Fruit fly (Drosophila melanogaster) whole organism: ENCODE measurements around the gene laf.

Experiments used
- CG8478 ChIP-seq: fragments of >200 bp; optimal IDR thresholded peaks from 2 replicates; lab custom pipeline; 2018; ENCODE audit warnings: inconsistent platforms
- Dll ChIP-seq: fragments of >200 bp; optimal IDR thresholded peaks from 2 replicates; lab custom pipeline; 2017
- EcR ChIP-seq, 2 experiments: fragments of >200 bp; optimal IDR thresholded peaks; 2 replicates each; lab custom pipeline; 2017; ENCODE audit warnings: missing biosample characterization in 2 of 2, missing genetic modification characterization in 2 of 2, missing genetic modification reagents in 2 of 2
- pan ChIP-seq: fragments of >200 bp; optimal IDR thresholded peaks from 2 replicates; lab custom pipeline; 2017
- psq ChIP-seq: fragments of >200 bp; optimal IDR thresholded peaks from 2 replicates; lab custom pipeline; 2017
- usp ChIP-seq: fragments of >200 bp; optimal IDR thresholded peaks from 2 replicates; lab custom pipeline; 2017; ENCODE audit warnings: missing biosample characterization, missing genetic modification characterization, mixed read lengths

laf gene

dm6 chr3R:4845353-4845752, 33.0 kb downstream of the laf start:
- TF ChIP-seq psq (lab: Kevin White, UChicago) (no peak), pan (lab: Kevin White, UChicago) (no peak), Dll (lab: Kevin White, UChicago) (no peak), EcR (GFP tag; optimal IDR thresholded peaks at IDR 0.05; lab: Kevin White, UChicago) (no peak), usp (GFP tag; lab: Kevin White, UChicago) (no peak), CG8478 (lab: Kevin White, UChicago) (no peak)

DNA sequence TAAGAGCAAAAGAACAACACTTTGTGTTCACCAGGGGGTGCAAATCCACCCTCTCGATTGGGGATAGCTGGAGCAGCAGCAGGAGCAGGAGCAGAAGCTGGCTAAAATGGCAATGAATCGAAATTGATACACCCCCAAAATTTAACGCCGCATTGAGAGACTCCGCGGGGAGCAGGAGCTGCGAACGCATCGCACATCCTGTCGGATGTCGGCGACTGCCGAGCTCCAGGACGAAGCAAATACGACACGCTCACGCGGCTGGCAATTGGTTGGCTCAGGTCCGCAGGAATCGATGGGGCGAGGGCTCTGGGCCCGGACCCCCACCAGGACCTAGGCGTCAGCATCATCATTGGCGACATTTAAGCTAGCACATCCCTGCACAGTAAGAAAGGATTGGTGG, 35.4 kb downstream of the laf start:
- TF ChIP-seq Dll (lab: Kevin White, UChicago), result peak; percentile 5
- TF ChIP-seq CG8478 (lab: Kevin White, UChicago), result no peak

dm6 chr3R:4840757-4841156, 37.6 kb downstream of the laf start:
- TF ChIP-seq CG8478 (lab: Kevin White, UChicago) (no peak), usp (GFP tag; lab: Kevin White, UChicago) (no peak), Dll (lab: Kevin White, UChicago) (no peak), EcR (GFP tag; optimal IDR thresholded peaks at IDR 0.05; lab: Kevin White, UChicago) (no peak), pan (lab: Kevin White, UChicago) (no peak), psq (lab: Kevin White, UChicago) (no peak)

dm6 chr3R:4835315-4835714, 43.0 kb downstream of the laf start:
- peak; percentile 88 for TF ChIP-seq CG8478 (lab: Kevin White, UChicago)
- no peak for TF ChIP-seq Dll (lab: Kevin White, UChicago)

DNA sequence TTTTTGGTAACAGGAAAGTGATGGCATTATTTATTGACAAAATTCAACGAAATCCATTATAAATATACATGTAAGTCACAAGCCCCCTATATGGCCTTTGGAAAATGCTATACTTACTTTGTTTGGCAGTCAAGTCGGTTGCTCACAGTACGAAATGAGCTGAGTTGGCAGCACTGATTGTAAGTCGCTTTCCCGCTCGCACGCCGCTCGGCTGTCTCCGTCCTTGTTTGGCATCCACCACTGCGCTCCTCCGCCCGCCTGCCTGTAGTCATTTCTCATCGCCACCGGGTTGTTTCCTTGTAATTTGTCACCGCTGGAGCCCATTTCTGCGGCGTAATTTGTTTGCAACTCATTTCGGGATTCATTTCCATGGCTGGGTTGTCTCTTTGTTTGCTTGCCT, 44.7 kb downstream of the laf start:
- TF ChIP-seq CG8478 (lab: Kevin White, UChicago), result no peak
- no peak for TF ChIP-seq Dll (lab: Kevin White, UChicago)
- TF ChIP-seq pan (lab: Kevin White, UChicago), result no peak
- no peak for TF ChIP-seq usp (GFP tag; lab: Kevin White, UChicago)
- TF ChIP-seq psq (lab: Kevin White, UChicago), result no peak
- TF ChIP-seq EcR (GFP tag; optimal IDR thresholded peaks at IDR 0.05; lab: Kevin White, UChicago), result no peak

DNA sequence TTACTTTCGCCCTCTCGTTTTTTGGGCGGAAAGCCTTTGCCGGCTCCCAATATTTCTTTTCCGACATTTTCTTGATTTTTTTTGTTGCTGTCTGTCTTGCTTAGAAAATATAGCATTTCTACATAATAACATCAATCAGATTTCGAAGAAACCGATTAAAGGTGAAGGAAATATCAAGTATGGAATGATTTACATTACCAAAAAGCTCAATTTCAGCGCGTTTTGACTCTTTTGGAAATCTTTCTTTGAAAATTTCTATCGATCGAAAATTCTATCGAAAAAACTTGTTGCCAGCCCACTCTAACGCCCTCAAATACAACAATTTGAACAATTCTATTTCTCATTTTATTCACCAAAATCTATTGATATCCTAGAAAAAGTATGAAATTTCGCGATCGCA, 47.1 kb downstream of the laf start, which contains the start of gene CG14659:
Gene CG14659 (minus strand): TSS at position 101 of the 400 bp plus-strand sequence.
- no peak for TF ChIP-seq EcR (GFP tag; optimal IDR thresholded peaks at IDR 0.05; lab: Kevin White, UChicago)

- no peak for TF ChIP-seq EcR (GFP tag; optimal IDR thresholded peaks at IDR 0.05; lab: Kevin White, UChicago)
Measured at dm6 chr3R:4830413-4830812, 47.9 kb downstream of the laf start, which contains the start of gene CG14658. Gene CG14658, minus strand, starts transcription at chr3R:4830513.
